Worm (Caenorhabditis elegans) whole organism, young adult: ENCODE measurements around the gene acr-12.

ENCODE experiments used
- F57C9.4 ChIP-seq: sonication (generic microtip); optimal IDR thresholded peaks from 2 replicates; lab custom pipeline; 2017; ENCODE audit warnings: mild to moderate bottlenecking, missing genetic modification characterization, missing compliant biosample characterization
- akir-1 ChIP-seq: fragments of 200-800 bp; sonication (Bioruptor generic); optimal IDR thresholded peaks from 2 replicates; lab custom pipeline; 2018; ENCODE audit warnings: mild to moderate bottlenecking, missing genetic modification characterization, moderate library complexity, missing compliant biosample characterization
- ets-4 ChIP-seq: fragments of 200-800 bp; sonication (Bioruptor generic); optimal IDR thresholded peaks from 2 replicates; lab custom pipeline; 2018; ENCODE audit warnings: mild to moderate bottlenecking, missing genetic modification characterization, missing compliant biosample characterization
- lsy-27 ChIP-seq: sonication (generic microtip); optimal IDR thresholded peaks from 2 replicates; lab custom pipeline; 2017; ENCODE audit warnings: missing genetic modification characterization, mild to moderate bottlenecking, missing compliant biosample characterization, antibody characterized with exemption, missing genotype, borderline replicate concordance; ENCODE audit not compliant: insufficient read depth
- nhr-120 ChIP-seq: fragments of 200-800 bp; sonication (Bioruptor generic); IDR thresholded peaks from 2 replicates; pipeline ENCODE4 v1.3.6; 2022; ENCODE audit warnings: missing genetic modification characterization, missing compliant biosample characterization
- pha-4 ChIP-seq: fragments of 150-350 bp; sonication (generic microtip); optimal IDR thresholded peaks from 2 replicates; lab custom pipeline; 2014; ENCODE audit warnings: missing biosample characterization, missing genetic modification reagents, missing genetic modification characterization
- snpc-3.4 ChIP-seq: sonication (generic microtip); optimal IDR thresholded peaks from 2 replicates; lab custom pipeline; 2017; ENCODE audit warnings: missing genetic modification characterization, mild to moderate bottlenecking, missing compliant biosample characterization, antibody characterized with exemption, moderate library complexity, missing genotype, missing genetic modification reagents
- snpc-4 ChIP-seq, 5 experiments: fragments of 150-350 bp in 1 of 5; sonication (generic microtip) in 4 of 5; optimal IDR thresholded peaks; 2 replicates each; lab custom pipeline; 2014 to 2018; ENCODE audit warnings: missing genetic modification characterization in 5 of 5, missing biosample characterization in 3 of 5, antibody characterized with exemption in 2 of 5, mild to moderate bottlenecking in 2 of 5, missing compliant biosample characterization in 2 of 5, missing genotype in 2 of 5, moderate library complexity in 2 of 5, missing genetic modification reagents in 1 of 5

- TF ChIP-seq lsy-27 (no peak), nhr-120 (GFP tag; lab: Robert Waterston, UW) (no peak), snpc-4 (GFP tag; optimal IDR thresholded peaks at IDR 0.05; lab: Kevin White, UChicago) (no peak), snpc-4 (tag; optimal IDR thresholded peaks at IDR 0.05; lab: Kevin White, UChicago) (no peak), F57C9.4 (tag; lab: Kevin White, UChicago) (no peak), snpc-3.4 (tag; lab: Kevin White, UChicago) (no peak), ets-4 (no peak), pha-4 (no peak), akir-1 (GFP tag; lab: Kevin White, UChicago) (no peak)
Observed at ce11 chrX:13500568-13500967, 32.1 kb upstream of the acr-12 start, which contains the start of gene sad-1.
